Fruit fly (Drosophila melanogaster) whole organism, adult: ENCODE data around the gene kek4.

Experiments used
- CG11617 ChIP-seq: fragments of 200-800 bp; sonication (Bioruptor generic); optimal IDR thresholded peaks from 2 replicates; lab custom pipeline; 2017; ENCODE audit warnings: mild to moderate bottlenecking, missing biosample characterization, missing genetic modification reagents, missing genetic modification characterization
- CG12768 ChIP-seq: fragments of 200-800 bp; sonication (Bioruptor generic); optimal IDR thresholded peaks from 2 replicates; lab custom pipeline; 2017; ENCODE audit warnings: missing biosample characterization, missing genetic modification characterization, mild to moderate bottlenecking, moderate library complexity, missing genetic modification reagents
- CG14711 ChIP-seq: fragments of 200-800 bp; sonication (Bioruptor generic); optimal IDR thresholded peaks from 2 replicates; lab custom pipeline; 2018; ENCODE audit warnings: missing biosample characterization, mild to moderate bottlenecking, missing genetic modification characterization, moderate library complexity
- CG1620 ChIP-seq: fragments of 200-800 bp; sonication (Bioruptor generic); optimal IDR thresholded peaks from 2 replicates; lab custom pipeline; 2016; ENCODE audit warnings: missing biosample characterization, missing genetic modification characterization
- CG33017 ChIP-seq: fragments of 200-800 bp; sonication (Bioruptor generic); optimal IDR thresholded peaks from 2 replicates; lab custom pipeline; 2018; ENCODE audit warnings: missing biosample characterization, mild to moderate bottlenecking, missing genetic modification characterization, moderate library complexity
- CG5204 ChIP-seq: fragments of 200-800 bp; sonication (Bioruptor generic); optimal IDR thresholded peaks from 2 replicates; lab custom pipeline; 2016; ENCODE audit warnings: missing biosample characterization, missing genetic modification characterization
- CG7045 ChIP-seq: fragments of 200-800 bp; sonication (Bioruptor generic); optimal IDR thresholded peaks from 2 replicates; lab custom pipeline; 2017; ENCODE audit warnings: missing biosample characterization, mild to moderate bottlenecking, missing genetic modification characterization
- CG7101 ChIP-seq: fragments of 200-800 bp; sonication (Bioruptor generic); optimal IDR thresholded peaks from 2 replicates; lab custom pipeline; 2018; ENCODE audit warnings: missing biosample characterization, mild to moderate bottlenecking, missing genetic modification characterization, moderate library complexity
- Clk ChIP-seq: fragments of 200-800 bp; sonication (Bioruptor generic); optimal IDR thresholded peaks from 2 replicates; lab custom pipeline; 2017; ENCODE audit warnings: missing biosample characterization, missing genetic modification characterization
- Crg-1 ChIP-seq: fragments of 200-800 bp; sonication (Bioruptor generic); optimal IDR thresholded peaks from 2 replicates; lab custom pipeline; 2016; ENCODE audit warnings: missing biosample characterization, missing genetic modification characterization
- Hr96 ChIP-seq: fragments of 200-800 bp; sonication (Bioruptor generic); optimal IDR thresholded peaks from 2 replicates; lab custom pipeline; 2016; ENCODE audit warnings: missing biosample characterization, missing genetic modification characterization
- Mnt ChIP-seq: fragments of 200-800 bp; sonication (Bioruptor generic); optimal IDR thresholded peaks from 2 replicates; lab custom pipeline; 2016; ENCODE audit warnings: missing biosample characterization, mild to moderate bottlenecking, missing genetic modification characterization
- bab1 ChIP-seq: fragments of 200-800 bp; sonication (Bioruptor generic); optimal IDR thresholded peaks from 3 replicates; lab custom pipeline; 2019; ENCODE audit warnings: missing biosample characterization, mild to moderate bottlenecking, missing genetic modification characterization, moderate library complexity
- cic ChIP-seq: fragments of 200-800 bp; sonication (Bioruptor generic); optimal IDR thresholded peaks from 2 replicates; lab custom pipeline; 2017; ENCODE audit warnings: missing biosample characterization, mild to moderate bottlenecking, missing genetic modification characterization, moderate library complexity
- cnc ChIP-seq, 2 experiments: fragments of >200 bp; optimal IDR thresholded peaks; 2 replicates each; lab custom pipeline; 2017
- kay ChIP-seq: fragments of 200-800 bp; sonication (Bioruptor generic); peaks from one replicate; lab custom pipeline; 2016; ENCODE audit warnings: missing biosample characterization, missing genetic modification characterization, borderline replicate concordance
- ovo ChIP-seq: fragments of 200-800 bp; sonication (Bioruptor generic); optimal IDR thresholded peaks from 2 replicates; lab custom pipeline; 2016; ENCODE audit warnings: missing biosample characterization, missing genetic modification characterization
- pad ChIP-seq: fragments of 200-800 bp; sonication (Bioruptor generic); optimal IDR thresholded peaks from 3 replicates; lab custom pipeline; 2017; ENCODE audit warnings: missing biosample characterization, missing genetic modification characterization, mild to moderate bottlenecking, moderate library complexity, missing genetic modification reagents
- tj ChIP-seq: fragments of 200-800 bp; sonication (Bioruptor generic); optimal IDR thresholded peaks from 3 replicates; lab custom pipeline; 2017; ENCODE audit warnings: missing biosample characterization, mild to moderate bottlenecking, missing genetic modification characterization, moderate library complexity
- toe ChIP-seq: fragments of 200-800 bp; sonication (Bioruptor generic); optimal IDR thresholded peaks from 2 replicates; lab custom pipeline; 2016; ENCODE audit warnings: missing biosample characterization, missing genetic modification characterization

Gene kek4

dm6 chr2L:13215640-13216129 is 535 bp upstream of the kek4 start:
- peak; percentile 44 for TF ChIP-seq cic (GFP tag; lab: Kevin White, UChicago)
- peak; percentile 61 for TF ChIP-seq CG1620 (GFP tag; lab: Kevin White, UChicago)
- peak; percentile 55 for TF ChIP-seq CG12768
- peak; percentile 40 for TF ChIP-seq Mnt (GFP tag; lab: Kevin White, UChicago)
- TF ChIP-seq bab1 = peak; percentile 41
- TF ChIP-seq pad (GFP tag; lab: Kevin White, UChicago) = peak; percentile 44
- peak; percentile 98 for TF ChIP-seq kay (GFP tag; lab: Kevin White, UChicago)
- peak; percentile 71 for TF ChIP-seq tj (GFP tag; lab: Kevin White, UChicago)
- TF ChIP-seq Crg-1 (GFP tag; lab: Kevin White, UChicago) = peak; percentile 30
- peak; percentile 49 for TF ChIP-seq CG7101 (tag; lab: Kevin White, UChicago)

dm6 chr2L:13211764-13212265 is 3.3 kb downstream of the kek4 start, which contains the start of gene CG15482:
TSS of gene CG15482 (minus strand) at chr2L:13211814.
- TF ChIP-seq kay (GFP tag; lab: Kevin White, UChicago) = peak; percentile 54

- TF ChIP-seq CG5204 (no peak), kay (GFP tag; lab: Kevin White, UChicago) (peak; percentile 98), CG12768 (peak; percentile 9), cic (GFP tag; lab: Kevin White, UChicago) (peak; percentile 64), CG7101 (tag; lab: Kevin White, UChicago) (peak; percentile 23), CG33017 (tag; lab: Kevin White, UChicago) (no peak), toe (GFP tag; lab: Kevin White, UChicago) (no peak), tj (GFP tag; lab: Kevin White, UChicago) (peak; percentile 91), Mnt (GFP tag; lab: Kevin White, UChicago) (peak; percentile 79), ovo (peak; percentile 39), CG7045 (GFP tag; lab: Kevin White, UChicago) (peak; percentile 45), Hr96 (GFP tag; lab: Kevin White, UChicago) (no peak), CG1620 (GFP tag; lab: Kevin White, UChicago) (no peak)
Measured at dm6 chr2L:13206857-13207463, 8.2 kb downstream of the kek4 start.

- TF ChIP-seq CG11617 (GFP tag; lab: Kevin White, UChicago) (peak; percentile 22), Mnt (GFP tag; lab: Kevin White, UChicago) (peak; percentile 63), CG33017 (tag; lab: Kevin White, UChicago) (peak; percentile 78), CG7045 (GFP tag; lab: Kevin White, UChicago) (peak; percentile 79), tj (GFP tag; lab: Kevin White, UChicago) (peak; percentile 30), kay (GFP tag; lab: Kevin White, UChicago) (no peak), CG14711 (tag; lab: Kevin White, UChicago) (peak; percentile 43), Crg-1 (GFP tag; lab: Kevin White, UChicago) (peak; percentile 40), CG5204 (no peak), Clk (GFP tag; lab: Kevin White, UChicago) (no peak), ovo (no peak), cic (GFP tag; lab: Kevin White, UChicago) (peak; percentile 99), CG1620 (GFP tag; lab: Kevin White, UChicago) (peak; percentile 41), pad (GFP tag; lab: Kevin White, UChicago) (peak; percentile 72), bab1 (peak; percentile 23), Hr96 (GFP tag; lab: Kevin White, UChicago) (no peak), toe (GFP tag; lab: Kevin White, UChicago) (peak; percentile 1), CG12768 (peak; percentile 93), CG7101 (tag; lab: Kevin White, UChicago) (peak; percentile 51)
Measured at dm6 chr2L:13206077-13206668, 9.0 kb downstream of the kek4 start.

- TF ChIP-seq Crg-1 (GFP tag; lab: Kevin White, UChicago) (peak; percentile 31), pad (GFP tag; lab: Kevin White, UChicago) (peak; percentile 22), Hr96 (GFP tag; lab: Kevin White, UChicago) (no peak), kay (GFP tag; lab: Kevin White, UChicago) (no peak), cic (GFP tag; lab: Kevin White, UChicago) (peak; percentile 54), CG7101 (tag; lab: Kevin White, UChicago) (no peak), toe (GFP tag; lab: Kevin White, UChicago) (no peak), CG33017 (tag; lab: Kevin White, UChicago) (peak; percentile 30), Mnt (GFP tag; lab: Kevin White, UChicago) (peak; percentile 72), CG1620 (GFP tag; lab: Kevin White, UChicago) (peak; percentile 40), tj (GFP tag; lab: Kevin White, UChicago) (peak; percentile 48), bab1 (no peak), CG7045 (GFP tag; lab: Kevin White, UChicago) (peak; percentile 57), CG11617 (GFP tag; lab: Kevin White, UChicago) (peak; percentile 15), CG14711 (tag; lab: Kevin White, UChicago) (peak; percentile 36), Clk (GFP tag; lab: Kevin White, UChicago) (no peak), CG12768 (peak; percentile 64), ovo (no peak), CG5204 (no peak), cnc (optimal IDR thresholded peaks at IDR 0.05; lab: Kevin White, UChicago) (no peak)
Measured at dm6 chr2L:13205256-13205655, 9.9 kb downstream of the kek4 start.
